Worm (Caenorhabditis elegans) whole organism, dauer: Measurements from ENCODE around the gene F19C6.4.

Experiments
- unc-62 ChIP-seq: sonication (generic microtip); optimal IDR thresholded peaks from 2 replicates; lab custom pipeline; 2017; ENCODE audit warnings: missing biosample characterization, missing genetic modification reagents, missing genetic modification characterization

The F19C6.4 gene

DNA sequence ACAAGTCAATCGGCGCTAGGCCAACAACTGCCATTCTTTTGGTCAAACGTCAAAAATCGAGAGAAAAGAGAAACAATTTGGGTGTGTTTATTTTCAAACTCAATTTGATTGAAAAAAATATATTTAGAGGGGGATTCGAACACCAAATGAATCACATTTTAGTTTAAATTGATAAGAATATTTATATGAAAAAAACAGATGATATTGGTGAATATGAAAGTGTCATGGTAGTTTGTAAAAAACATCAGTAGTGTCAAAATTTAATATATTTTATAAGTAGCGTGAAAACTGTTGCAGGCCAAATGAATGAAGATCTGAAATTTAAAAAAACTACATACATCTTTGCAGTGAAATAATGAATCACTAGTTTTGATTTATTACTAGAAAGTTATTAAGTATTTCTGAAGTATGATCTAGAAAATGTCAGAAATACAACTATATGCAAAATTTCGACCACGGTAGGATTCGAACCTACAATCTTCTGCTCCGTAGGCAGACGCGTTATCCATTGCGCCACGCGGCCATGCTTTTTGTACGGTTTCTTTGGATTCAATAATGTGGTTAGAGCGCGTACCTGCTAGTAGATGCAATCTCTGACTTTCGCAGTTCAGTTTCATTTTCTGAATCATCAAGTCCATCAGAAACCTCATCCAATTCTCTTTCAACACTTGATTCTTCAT, at the start of gene F19C6.4:
Gene F19C6.4, minus strand, starts transcription at position 51 of the 680 bp plus-strand sequence.
- TF ChIP-seq unc-62 (GFP tag; lab: Kevin White, UChicago): no peak

DNA sequence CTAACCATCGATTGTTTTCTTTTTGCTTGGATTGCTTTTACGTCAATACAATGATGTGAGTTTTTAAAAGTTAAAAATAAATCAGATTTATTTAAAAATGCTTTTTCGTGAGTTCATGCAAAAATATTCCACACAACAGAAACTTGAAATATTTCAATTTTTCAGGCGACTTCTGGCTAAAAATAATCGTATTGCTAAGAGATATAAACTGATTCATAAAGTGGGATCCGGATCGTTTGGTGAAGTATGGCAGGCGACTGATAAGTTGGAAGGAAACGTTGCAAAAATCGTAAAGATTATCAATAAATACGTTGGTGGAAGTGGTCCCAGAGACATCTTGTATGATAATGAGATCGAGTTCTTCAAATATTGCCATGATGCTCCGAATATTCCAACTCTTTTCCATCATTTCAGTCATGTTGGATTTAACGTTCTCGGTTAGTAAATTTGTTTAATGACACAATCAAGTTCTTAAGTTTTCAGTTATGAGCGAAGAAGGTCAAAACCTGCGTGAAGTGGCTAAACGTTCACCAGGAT, 42.7 kb upstream of the F19C6.4 start, which contains the start of gene ZC373.3:
Gene ZC373.3, plus strand, starts transcription at position 51 of the 537 bp plus-strand sequence.
- TF ChIP-seq unc-62 (GFP tag; lab: Kevin White, UChicago): no peak

DNA sequence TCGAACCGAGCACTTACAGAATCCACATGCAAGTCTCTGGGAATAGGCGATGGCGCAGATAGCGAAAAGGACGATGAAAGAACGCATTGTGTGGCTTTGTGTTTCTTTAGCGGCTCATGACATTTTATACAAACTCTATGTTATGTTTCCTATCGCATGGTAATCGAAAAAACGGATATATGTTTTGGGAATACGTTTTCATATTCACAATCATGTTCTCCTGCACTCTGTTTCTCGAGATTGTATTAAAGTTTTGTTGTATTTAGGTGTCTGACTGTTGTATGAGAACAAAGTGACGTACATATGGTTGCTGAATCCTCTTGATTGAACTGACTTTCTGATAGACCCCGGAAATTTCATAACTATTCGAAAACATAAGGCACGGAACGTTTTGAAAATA, 40.5 kb upstream of the F19C6.4 start, which contains the start of gene ZC373.2:
Gene ZC373.2, minus strand, starts transcription at position 101 of the 400 bp plus-strand sequence.
- TF ChIP-seq unc-62 (GFP tag; lab: Kevin White, UChicago): no peak

DNA sequence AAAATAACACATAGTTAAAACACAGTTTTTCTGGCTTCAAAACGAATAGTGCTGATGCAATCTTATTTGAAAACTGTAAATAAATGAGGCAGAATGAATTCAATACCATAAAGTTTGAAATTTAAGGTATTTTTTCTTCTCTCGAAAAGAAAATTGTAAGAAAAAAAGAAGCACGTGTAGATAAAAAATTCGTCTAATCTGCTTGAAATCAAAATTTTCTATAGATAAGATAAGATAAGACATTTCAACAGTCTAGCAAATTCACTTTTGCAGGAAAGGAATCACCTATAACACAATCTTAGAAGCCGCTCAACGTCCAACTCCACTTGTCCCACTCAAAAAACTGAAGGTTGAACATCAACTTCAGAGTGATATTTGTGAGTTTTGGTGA, 36.6 kb upstream of the F19C6.4 start:
- no peak for TF ChIP-seq unc-62 (GFP tag; lab: Kevin White, UChicago)

DNA sequence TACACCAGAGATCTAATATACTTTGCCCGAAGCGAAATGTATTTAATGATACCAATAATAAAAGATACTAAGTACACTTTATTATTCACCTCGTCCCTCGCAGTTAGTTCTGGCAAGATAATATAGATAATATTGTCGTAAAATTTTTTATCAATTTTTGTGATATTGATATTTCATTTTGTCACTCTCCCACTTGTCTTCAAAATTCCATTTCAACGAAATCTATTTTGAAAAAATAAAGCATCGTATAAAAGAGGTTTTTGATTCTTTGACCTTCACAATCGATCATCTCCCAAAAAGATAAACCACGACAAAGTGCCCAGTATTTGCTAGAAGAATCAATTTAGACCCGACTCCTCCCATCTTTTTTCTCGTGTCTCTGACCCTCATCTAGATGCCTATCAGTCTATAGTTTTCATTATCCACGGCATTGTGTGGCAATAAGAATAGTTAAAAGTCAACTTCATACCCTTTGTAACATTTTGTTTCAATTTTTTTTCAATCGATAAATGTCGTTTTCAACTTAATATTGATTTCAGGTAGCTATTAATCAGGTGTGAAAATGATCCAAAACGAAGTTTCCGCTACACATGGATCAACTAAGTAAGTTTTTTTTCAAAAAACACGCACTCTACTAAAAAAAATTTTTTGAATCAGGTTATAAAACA, 36.1 kb upstream of the F19C6.4 start, which contains the start of gene cbs-1:
Gene cbs-1, plus strand, starts transcription at position 534 of the 668 bp plus-strand sequence.
- TF ChIP-seq unc-62 (GFP tag; lab: Kevin White, UChicago): no peak

- no peak for TF ChIP-seq unc-62 (GFP tag; lab: Kevin White, UChicago)
Observed at ce11 chrX:10051625-10052024, 33.8 kb upstream of the F19C6.4 start.

- TF ChIP-seq unc-62 (GFP tag; lab: Kevin White, UChicago): no peak
Observed at ce11 chrX:10049160-10049559, 31.3 kb upstream of the F19C6.4 start, which contains the start of gene gnrr-3. gnrr-3 (plus strand) TSS chrX:10049460.

DNA sequence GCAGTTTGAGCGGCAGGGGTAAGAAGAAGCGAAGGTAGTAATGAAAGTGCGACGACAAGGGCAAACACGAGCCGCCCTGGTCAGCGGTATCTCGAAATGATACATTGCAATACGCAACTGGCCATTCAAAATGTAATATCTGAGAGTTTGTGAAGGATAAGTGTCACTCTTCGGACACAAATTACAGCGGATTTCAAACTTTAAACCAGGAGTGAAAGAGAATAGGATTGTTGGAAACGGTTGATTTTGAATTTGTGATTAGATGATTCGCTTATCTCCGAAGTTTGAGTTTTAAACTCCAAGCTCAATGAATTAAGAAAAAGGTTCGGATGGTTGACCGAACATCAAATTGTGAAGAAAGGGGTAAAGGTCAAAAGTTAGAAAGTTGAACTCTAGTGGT, 29.5 kb upstream of the F19C6.4 start, which contains the start of gene ZC374.2:
Gene ZC374.2, minus strand, starts transcription at position 101 of the 400 bp plus-strand sequence.
- no peak for TF ChIP-seq unc-62 (GFP tag; lab: Kevin White, UChicago)

DNA sequence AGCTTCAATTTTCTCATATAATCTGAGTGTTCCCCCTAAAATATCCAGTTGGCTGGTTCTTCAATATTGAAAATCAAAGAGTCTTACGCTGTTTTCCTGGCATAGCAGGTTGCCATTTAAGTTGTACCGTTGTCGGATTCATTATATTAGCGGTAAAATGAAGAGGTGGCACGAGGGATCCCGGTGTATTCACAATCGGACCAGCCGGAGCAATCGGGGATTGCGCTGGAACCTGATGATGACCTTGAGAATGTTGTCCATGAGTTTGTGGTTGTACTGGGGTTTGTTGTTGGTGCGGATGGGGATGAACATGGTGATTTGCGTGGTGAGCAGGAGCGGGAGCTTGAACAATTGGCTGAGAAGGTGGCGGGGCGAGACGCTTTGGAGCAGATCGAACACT, 26.6 kb upstream of the F19C6.4 start:
- TF ChIP-seq unc-62 (GFP tag; lab: Kevin White, UChicago): no peak

DNA sequence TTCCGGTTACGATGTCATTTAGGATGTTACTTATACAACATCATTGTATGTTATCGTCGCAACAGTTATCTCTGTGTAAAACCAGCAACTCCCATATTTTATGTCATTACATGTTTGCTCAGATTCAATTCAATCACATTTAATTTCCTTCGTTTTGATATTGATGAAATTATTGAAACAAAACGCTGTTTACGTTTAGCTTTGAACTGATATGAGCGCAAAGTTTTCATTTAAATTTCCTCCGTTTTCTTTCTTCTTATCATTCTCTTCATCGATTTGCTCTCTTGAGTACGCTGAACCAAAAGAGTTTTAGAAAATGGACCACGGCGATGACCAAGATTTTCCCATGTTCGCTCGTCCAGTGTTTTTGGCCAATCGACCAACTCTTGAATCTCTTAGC, 13.0 kb upstream of the F19C6.4 start, which contains the start of gene sek-6:
Gene sek-6, plus strand, starts transcription at position 315 of the 400 bp plus-strand sequence.
- TF ChIP-seq unc-62 (GFP tag; lab: Kevin White, UChicago): no peak

- no peak for TF ChIP-seq unc-62 (GFP tag; lab: Kevin White, UChicago)
Observed at ce11 chrX:10027556-10027955, 9.7 kb upstream of the F19C6.4 start, which contains the start of gene mkk-4. mkk-4 (plus strand) TSS chrX:10027856.

DNA sequence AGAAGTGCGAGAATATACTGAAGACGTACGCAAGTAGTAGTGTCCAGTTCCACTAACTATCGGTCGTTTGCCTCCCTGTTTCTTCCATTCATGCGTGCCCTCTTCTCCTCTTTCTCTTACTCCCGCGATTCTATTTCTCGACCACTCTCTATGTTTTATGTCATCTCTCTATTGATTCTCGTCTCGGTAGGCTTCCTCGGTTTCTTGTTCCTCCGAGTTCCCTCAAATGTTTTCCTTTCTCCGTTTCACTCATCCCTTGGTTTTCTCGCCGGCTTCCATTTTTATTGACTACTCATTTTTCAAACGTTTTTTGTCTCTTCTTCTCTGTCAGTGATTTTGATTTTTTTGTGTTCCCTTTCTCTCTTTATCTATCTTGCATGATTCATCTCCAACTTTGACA, 8.5 kb upstream of the F19C6.4 start:
- TF ChIP-seq unc-62 (GFP tag; lab: Kevin White, UChicago): no peak

DNA sequence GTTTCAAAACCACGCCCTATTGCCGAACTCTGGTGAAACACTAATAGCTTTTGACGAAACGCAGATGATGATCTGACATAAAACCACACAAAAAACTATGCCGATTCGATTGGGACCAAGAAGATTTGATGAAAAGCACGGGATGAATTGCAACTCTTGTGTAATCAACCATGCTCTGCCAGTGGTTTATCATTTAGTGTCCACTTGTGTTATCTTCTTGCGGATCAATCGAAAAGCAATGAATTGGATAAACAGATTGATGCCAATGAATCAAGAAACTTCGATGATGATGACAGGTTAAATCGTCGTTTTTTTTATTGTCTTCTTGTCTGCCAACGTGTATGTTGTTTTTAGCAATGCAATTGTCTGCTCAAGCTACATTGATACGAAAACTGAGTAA, 4.2 kb upstream of the F19C6.4 start, which contains the start of gene F42G10.1:
Gene F42G10.1, minus strand, starts transcription at position 151 of the 400 bp plus-strand sequence.
- no peak for TF ChIP-seq unc-62 (GFP tag; lab: Kevin White, UChicago)

- no peak for TF ChIP-seq unc-62 (GFP tag; lab: Kevin White, UChicago)
Observed at ce11 chrX:10009985-10010384, 7.8 kb downstream of the F19C6.4 start.

ce11 chrX:10008664-10009063, 9.2 kb downstream of the F19C6.4 start, which contains the start of gene F19C6.3:
F19C6.3 (minus strand) TSS chrX:10008764.
- TF ChIP-seq unc-62 (GFP tag; lab: Kevin White, UChicago): no peak

DNA sequence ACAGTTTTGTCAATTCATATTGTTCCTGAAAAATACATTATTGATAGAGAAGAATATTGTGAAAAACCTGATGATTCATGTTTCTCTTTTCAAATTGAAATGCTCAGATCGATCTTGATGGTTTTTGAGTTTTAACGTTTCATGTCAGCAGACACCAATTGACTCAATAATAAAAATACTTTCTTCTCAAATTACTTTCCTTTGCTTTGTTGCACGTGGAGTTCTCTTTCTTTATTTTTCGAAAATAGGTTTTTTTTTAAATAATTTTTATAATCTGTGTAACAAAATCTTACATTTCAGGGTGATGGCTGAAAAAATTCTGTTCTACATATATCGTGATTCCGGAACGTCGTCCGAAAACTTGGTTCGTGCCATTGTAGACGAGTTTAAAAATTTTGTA, 17.2 kb downstream of the F19C6.4 start, which contains the start of gene F19C6.2:
Gene F19C6.2, plus strand, starts transcription at position 301 of the 400 bp plus-strand sequence.
- TF ChIP-seq unc-62 (GFP tag; lab: Kevin White, UChicago): no peak
